Worm (Caenorhabditis elegans) whole organism, L2 larva: ENCODE results near the gene zipt-13.
A peak's percentile ranks its signal among the peaks of the same experiment; 100 is the strongest.

Source experiments
- ama-1 ChIP-seq: fragments of 150-350 bp; optimal IDR thresholded peaks from 2 replicates; lab custom pipeline; 2018; ENCODE audit warnings: inconsistent platforms
- crh-2 ChIP-seq: sonication (generic microtip); optimal IDR thresholded peaks from 2 replicates; lab custom pipeline; 2017; ENCODE audit warnings: missing biosample characterization, missing genetic modification characterization
- egl-27 ChIP-seq: sonication (generic microtip); optimal IDR thresholded peaks from 3 replicates; lab custom pipeline; 2017; ENCODE audit warnings: missing biosample characterization, missing genetic modification reagents, missing genetic modification characterization
- mdl-1 ChIP-seq, 2 experiments: fragments of 150-350 bp in 1 of 2; sonication (generic microtip) in 1 of 2; optimal IDR thresholded peaks; 2 replicates each; lab custom pipeline; 2017; ENCODE audit warnings: missing biosample characterization in 2 of 2, missing genetic modification characterization in 2 of 2
- nhr-11 ChIP-seq: fragments of 150-350 bp; optimal IDR thresholded peaks from 2 replicates; lab custom pipeline; 2014; ENCODE audit warnings: missing biosample characterization, missing genetic modification characterization
- ztf-11 ChIP-seq: sonication (generic microtip); optimal IDR thresholded peaks from 2 replicates; lab custom pipeline; 2017; ENCODE audit warnings: missing biosample characterization, missing genetic modification characterization

DNA sequence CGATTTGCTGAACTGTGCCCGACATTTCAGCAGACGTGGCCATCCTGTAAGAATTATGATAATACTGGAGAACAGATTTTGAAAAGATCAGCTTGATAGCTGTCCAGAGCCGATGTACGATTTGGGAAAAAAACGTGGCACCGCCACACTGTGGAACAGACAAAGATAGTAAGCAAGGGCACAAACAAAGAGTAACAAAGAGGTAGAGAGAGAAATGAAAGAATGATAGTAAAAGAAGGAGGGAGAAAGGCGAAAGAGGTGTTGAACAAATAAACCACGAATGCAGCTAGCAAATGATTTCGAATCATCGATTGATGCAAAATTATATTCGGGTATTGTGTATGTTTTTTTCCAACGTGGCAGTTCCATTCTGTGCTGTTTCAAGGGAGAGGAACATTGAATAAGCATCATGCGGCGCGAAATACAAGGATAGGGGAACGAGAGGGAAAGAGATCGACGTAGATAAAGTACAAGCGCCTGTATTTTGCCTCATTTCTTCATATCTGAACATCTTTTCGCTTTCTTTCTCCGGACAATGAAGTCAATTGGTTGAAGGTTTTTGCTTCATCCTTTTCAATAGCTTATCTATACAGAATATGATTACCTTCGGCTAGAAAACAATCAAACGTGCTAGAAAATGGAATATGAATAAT is 8.5 kb downstream of the zipt-13 start, which contains the start of gene C14H10.3:
- TF ChIP-seq ama-1 (no peak), nhr-11 (tag; lab: Kevin White, UChicago) (no peak), mdl-1 (tag; optimal IDR thresholded peaks at IDR 0.05; lab: Kevin White, UChicago) (no peak), egl-27 (tag; lab: Kevin White, UChicago) (no peak), ztf-11 (tag; lab: Kevin White, UChicago) (no peak), crh-2 (tag; lab: Kevin White, UChicago) (peak; percentile 41)
